Worm (Caenorhabditis elegans) whole organism, L2 larva: ENCODE measurements around the gene ZK673.1.

Experiments
- ama-1 ChIP-seq: fragments of 150-350 bp; optimal IDR thresholded peaks from 2 replicates; lab custom pipeline; 2018; ENCODE audit warnings: inconsistent platforms
- ceh-16 ChIP-seq: fragments of 150-350 bp; optimal IDR thresholded peaks from 2 replicates; lab custom pipeline; 2014; ENCODE audit warnings: missing biosample characterization, missing genetic modification characterization
- crh-2 ChIP-seq: sonication (generic microtip); optimal IDR thresholded peaks from 2 replicates; lab custom pipeline; 2017; ENCODE audit warnings: missing biosample characterization, missing genetic modification characterization
- egl-27 ChIP-seq: sonication (generic microtip); optimal IDR thresholded peaks from 3 replicates; lab custom pipeline; 2017; ENCODE audit warnings: missing biosample characterization, missing genetic modification reagents, missing genetic modification characterization
- elt-1 ChIP-seq: fragments of 150-350 bp; optimal IDR thresholded peaks from 2 replicates; lab custom pipeline; 2014; ENCODE audit warnings: missing biosample characterization, missing genetic modification characterization
- fos-1 ChIP-seq: fragments of 150-350 bp; optimal IDR thresholded peaks from 2 replicates; lab custom pipeline; 2014; ENCODE audit warnings: missing biosample characterization, missing genetic modification characterization
- gmeb-1 ChIP-seq: fragments of 150-350 bp; optimal IDR thresholded peaks from 2 replicates; lab custom pipeline; 2014; ENCODE audit warnings: missing biosample characterization, missing genetic modification characterization
- mdl-1 ChIP-seq, 2 experiments: fragments of 150-350 bp in 1 of 2; sonication (generic microtip) in 1 of 2; optimal IDR thresholded peaks; 2 replicates each; lab custom pipeline; 2017; ENCODE audit warnings: missing biosample characterization in 2 of 2, missing genetic modification characterization in 2 of 2
- nhr-25 ChIP-seq: fragments of 150-350 bp; sonication (generic microtip); optimal IDR thresholded peaks from 3 replicates; lab custom pipeline; 2014; ENCODE audit warnings: missing biosample characterization, missing genetic modification characterization
- snpc-4 ChIP-seq: fragments of 150-350 bp; optimal IDR thresholded peaks from 2 replicates; lab custom pipeline; 2014; ENCODE audit warnings: missing biosample characterization, missing genetic modification characterization
- unc-55 ChIP-seq: fragments of 150-350 bp; sonication (generic microtip); optimal IDR thresholded peaks from 3 replicates; lab custom pipeline; 2014; ENCODE audit warnings: missing biosample characterization, missing genetic modification reagents, missing genetic modification characterization
- unc-62 ChIP-seq: fragments of 150-350 bp; optimal IDR thresholded peaks from 2 replicates; lab custom pipeline; 2014; ENCODE audit warnings: missing biosample characterization, missing genetic modification reagents, missing genetic modification characterization
- ztf-4 ChIP-seq: fragments of 150-350 bp; optimal IDR thresholded peaks from 2 replicates; lab custom pipeline; 2014; ENCODE audit warnings: missing biosample characterization, missing genetic modification characterization

ce11 chrII:10421941-10422340 is 21.0 kb upstream of the ZK673.1 start, which contains the start of gene frpr-21:
- TF ChIP-seq elt-1 (tag; lab: Kevin White, UChicago), result no peak
- no peak for TF ChIP-seq snpc-4 (tag; lab: Kevin White, UChicago)
- no peak for TF ChIP-seq ama-1 (lab: Kevin White, UChicago)
- TF ChIP-seq unc-62 (GFP tag; lab: Kevin White, UChicago), result no peak
- TF ChIP-seq gmeb-1 (tag; lab: Kevin White, UChicago), result no peak
- TF ChIP-seq egl-27 (tag; lab: Kevin White, UChicago), result no peak
- no peak for TF ChIP-seq ztf-4 (tag; lab: Kevin White, UChicago)
- no peak for TF ChIP-seq crh-2 (tag; lab: Kevin White, UChicago)
- TF ChIP-seq mdl-1 (tag; optimal IDR thresholded peaks at IDR 0.05; lab: Kevin White, UChicago), result no peak
- TF ChIP-seq ceh-16 (tag; lab: Kevin White, UChicago), result no peak
- no peak for TF ChIP-seq unc-55 (GFP tag; lab: Kevin White, UChicago)
- no peak for TF ChIP-seq nhr-25 (tag; lab: Kevin White, UChicago)
- no peak for TF ChIP-seq fos-1 (tag; lab: Kevin White, UChicago)
